Worm (Caenorhabditis elegans): ENCODE results near the gene nspc-19.

- TF ChIP-seq dao-5 (tag; optimal IDR thresholded peaks at IDR 0.05), result no peak
- no peak for TF ChIP-seq him-1 (tag; optimal IDR thresholded peaks at IDR 0.05)
- no peak for TF ChIP-seq W03F9.2 (tag; optimal IDR thresholded peaks at IDR 0.05)
Observed at ce11 chrX:14486503-14486902, 42.0 kb upstream of the nspc-19 start.

Data from whole organism, L4/young adult.